Worm (Caenorhabditis elegans) whole organism, early embryonic: ENCODE data around the gene srx-29.

ENCODE experiments used
- B0310.2 ChIP-seq: sonication (generic microtip); optimal IDR thresholded peaks from 2 replicates; lab custom pipeline; 2016; ENCODE audit warnings: mild to moderate bottlenecking, missing genetic modification characterization, missing compliant biosample characterization
- ama-1 ChIP-seq: fragments of 150-350 bp; optimal IDR thresholded peaks from 2 replicates; lab custom pipeline; 2014
- flt-1 ChIP-seq: fragments of 200-800 bp; sonication (Bioruptor generic); IDR thresholded peaks from 2 replicates; pipeline ENCODE4 v1.3.6; 2022; ENCODE audit warnings: missing genetic modification characterization, missing compliant biosample characterization
- hmbx-1 ChIP-seq: sonication (generic microtip); optimal IDR thresholded peaks from 2 replicates; lab custom pipeline; 2016; ENCODE audit warnings: mild to moderate bottlenecking, missing genetic modification characterization, missing compliant biosample characterization
- tbx-11 ChIP-seq: fragments of 200-800 bp; sonication (Bioruptor generic); IDR thresholded peaks from 2 replicates; pipeline ENCODE4 v1.3.6; 2022; ENCODE audit warnings: missing genetic modification characterization, missing compliant biosample characterization
- tra-4 ChIP-seq: sonication (generic microtip); optimal IDR thresholded peaks from 2 replicates; lab custom pipeline; 2017; ENCODE audit warnings: missing genetic modification characterization, missing compliant biosample characterization

DNA sequence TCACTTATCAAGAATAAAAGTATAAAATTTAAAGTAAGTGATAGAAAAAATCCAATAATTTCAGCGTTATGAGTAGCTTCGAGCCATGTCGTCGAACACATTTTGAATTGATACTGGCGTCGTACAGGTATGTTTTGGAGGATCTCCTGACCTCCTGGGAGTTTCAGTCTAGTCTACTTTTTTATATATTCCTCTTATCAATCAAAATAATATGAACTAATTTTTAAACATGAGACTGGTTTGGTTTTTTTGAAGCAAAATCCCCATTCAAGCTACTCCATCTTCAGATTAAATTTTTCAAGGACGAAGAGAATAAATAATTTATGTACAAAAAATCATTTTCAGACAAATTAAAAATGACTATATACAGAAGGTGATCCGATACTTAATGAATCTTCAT is 13.9 kb upstream of the srx-29 start, which contains the start of gene str-101:
- no peak for TF ChIP-seq hmbx-1 (tag; lab: Kevin White, UChicago)
- no peak for TF ChIP-seq tbx-11 (GFP tag; lab: Robert Waterston, UW)
- no peak for TF ChIP-seq ama-1
- no peak for TF ChIP-seq tra-4 (tag; lab: Kevin White, UChicago)
- no peak for TF ChIP-seq flt-1
- TF ChIP-seq B0310.2, result no peak
